Fruit fly (Drosophila melanogaster): Measurements from ENCODE around the gene chico.

dm6 chr2L:10255725-10256158 lies 8.9 kb upstream of the chico start, which contains the start of gene CG5676:
- TF ChIP-seq h (GFP tag; optimal IDR thresholded peaks at IDR 0.05) (no peak), Hr78 (GFP tag; optimal IDR thresholded peaks at IDR 0.05) (no peak), psq (GFP tag; optimal IDR thresholded peaks at IDR 0.05) (no peak), Jra (GFP tag; optimal IDR thresholded peaks at IDR 0.05) (no peak), Sp1 (GFP tag; optimal IDR thresholded peaks at IDR 0.05) (no peak), Hr83 (GFP tag; optimal IDR thresholded peaks at IDR 0.05; ENCODE audit: poor library complexity, severe bottlenecking) (no peak), dsf (GFP tag; optimal IDR thresholded peaks at IDR 0.05; ENCODE audit: borderline replicate concordance) (no peak), rgr (GFP tag; optimal IDR thresholded peaks at IDR 0.05) (no peak), tai (GFP tag; optimal IDR thresholded peaks at IDR 0.05) (no peak), N (GFP tag; optimal IDR thresholded peaks at IDR 0.05) (no peak), woc (GFP tag; optimal IDR thresholded peaks at IDR 0.05) (peak; percentile 41), br (GFP tag; optimal IDR thresholded peaks at IDR 0.05) (no peak), Myc (optimal IDR thresholded peaks at IDR 0.05) (no peak)
